Worm (Caenorhabditis elegans): Measurements from ENCODE around the gene vha-8.
A peak's percentile ranks its signal among the peaks of the same experiment; 100 is the strongest.

vha-8 gene

ce11 chrIV:6817554-6817953, 26.7 kb downstream of the vha-8 start, which contains the start of gene C17H12.5:
TSS of gene C17H12.5 (minus strand) at chrIV:6817654.
- TF ChIP-seq ztf-4 (tag; optimal IDR thresholded peaks at IDR 0.05) (no peak), sma-9 (GFP tag; optimal IDR thresholded peaks at IDR 0.05) (no peak), sma-9 (tag; optimal IDR thresholded peaks at IDR 0.05) (no peak), snpc-4 (tag; optimal IDR thresholded peaks at IDR 0.05) (no peak), ceh-82 (tag; optimal IDR thresholded peaks at IDR 0.05) (no peak), ztf-11 (tag; optimal IDR thresholded peaks at IDR 0.05) (no peak), sem-4 (tag; optimal IDR thresholded peaks at IDR 0.05) (no peak), nhr-6 (tag; optimal IDR thresholded peaks at IDR 0.05) (no peak), nhr-25 (tag; optimal IDR thresholded peaks at IDR 0.05) (no peak), ZK546.5 (tag; optimal IDR thresholded peaks at IDR 0.05) (no peak), egl-27 (tag; optimal IDR thresholded peaks at IDR 0.05) (no peak)

- TF ChIP-seq lin-13 (GFP tag; optimal IDR thresholded peaks at IDR 0.05) (no peak), zag-1 (tag; optimal IDR thresholded peaks at IDR 0.05) (no peak), unc-39 (tag; optimal IDR thresholded peaks at IDR 0.05) (no peak), nhr-129 (tag; optimal IDR thresholded peaks at IDR 0.05) (no peak), fos-1 (tag; optimal IDR thresholded peaks at IDR 0.05) (peak; percentile 73), unc-55 (GFP tag; optimal IDR thresholded peaks at IDR 0.05) (no peak), sma-9 (GFP tag; optimal IDR thresholded peaks at IDR 0.05) (peak; percentile 48), sma-9 (tag; optimal IDR thresholded peaks at IDR 0.05) (no peak)
These were observed 27.5 kb downstream of the vha-8 start, which contains the start of gene C17H12.8 for ce11 chrIV:6818369-6818768. TSS of gene C17H12.8 (plus strand) at chrIV:6818703.

ce11 chrIV:6821709-6822108, 30.8 kb downstream of the vha-8 start:
- TF ChIP-seq skn-1 (tag; optimal IDR thresholded peaks at IDR 0.05) (no peak), nhr-10 (tag; optimal IDR thresholded peaks at IDR 0.05) (no peak), mbf-1 (tag; optimal IDR thresholded peaks at IDR 0.05) (no peak), mab-5 (tag; optimal IDR thresholded peaks at IDR 0.05) (no peak), zag-1 (tag; optimal IDR thresholded peaks at IDR 0.05) (no peak), sma-3 (GFP tag; optimal IDR thresholded peaks at IDR 0.05) (no peak), unc-55 (GFP tag; optimal IDR thresholded peaks at IDR 0.05) (no peak), elt-1 (tag; optimal IDR thresholded peaks at IDR 0.05) (no peak), Y55F3AM.14 (GFP tag; optimal IDR thresholded peaks at IDR 0.05) (no peak), ztf-1 (GFP tag; conservative IDR thresholded peaks at IDR 0.05) (no peak), peb-1 (tag; optimal IDR thresholded peaks at IDR 0.05) (no peak), nhr-12 (tag; optimal IDR thresholded peaks at IDR 0.05) (no peak), snpc-4 (tag; optimal IDR thresholded peaks at IDR 0.05) (no peak), nhr-11 (tag; optimal IDR thresholded peaks at IDR 0.05) (no peak), ZK546.5 (tag; optimal IDR thresholded peaks at IDR 0.05) (no peak), ama-1 (optimal IDR thresholded peaks at IDR 0.05) (no peak), gmeb-1 (tag; optimal IDR thresholded peaks at IDR 0.05) (no peak)

- TF ChIP-seq aly-2 (tag; optimal IDR thresholded peaks at IDR 0.05), result no peak
- no peak for TF ChIP-seq blmp-1 (tag; optimal IDR thresholded peaks at IDR 0.05; ENCODE audit: insufficient read depth)
- no peak for TF ChIP-seq unc-62 (GFP tag; optimal IDR thresholded peaks at IDR 0.05)
- no peak for TF ChIP-seq nhr-11 (tag; optimal IDR thresholded peaks at IDR 0.05)
- TF ChIP-seq fos-1 (tag; optimal IDR thresholded peaks at IDR 0.05), result no peak
- TF ChIP-seq unc-55 (GFP tag; optimal IDR thresholded peaks at IDR 0.05), result no peak
- no peak for TF ChIP-seq elt-1 (tag; optimal IDR thresholded peaks at IDR 0.05)
- no peak for TF ChIP-seq lin-11 (tag; optimal IDR thresholded peaks at IDR 0.05)
- TF ChIP-seq sem-4 (tag; optimal IDR thresholded peaks at IDR 0.05), result no peak
- TF ChIP-seq nhr-12 (tag; optimal IDR thresholded peaks at IDR 0.05), result no peak
- no peak for TF ChIP-seq dmd-4 (tag; optimal IDR thresholded peaks at IDR 0.05)
- TF ChIP-seq mbf-1 (tag; optimal IDR thresholded peaks at IDR 0.05), result no peak
- no peak for TF ChIP-seq R02D3.7 (tag; optimal IDR thresholded peaks at IDR 0.05)
These were observed 31.5 kb downstream of the vha-8 start, which contains the start of gene C17H12.6 for ce11 chrIV:6822406-6822805. TSS of gene C17H12.6 (minus strand) at chrIV:6822506.

- TF ChIP-seq lin-39 (tag; optimal IDR thresholded peaks at IDR 0.05) (no peak), fos-1 (tag; optimal IDR thresholded peaks at IDR 0.05) (peak; percentile 49), skn-1 (tag; optimal IDR thresholded peaks at IDR 0.05) (peak; percentile 85)
These were observed 33.7 kb downstream of the vha-8 start, which contains the start of gene H20E11.3 for ce11 chrIV:6824622-6825021. TSS of gene H20E11.3 (plus strand) at chrIV:6824816.

Data from whole organism, L2 larva.